Worm (Caenorhabditis elegans): ENCODE data around the gene W05H9.4.

ce11 chrX:6311391-6311790 is 47.9 kb downstream of the W05H9.4 start, which contains the start of gene npr-38:
- TF ChIP-seq ama-1 (optimal IDR thresholded peaks at IDR 0.05) (no peak), scrt-1 (GFP tag; IDR thresholded peaks at IDR 0.05) (no peak), flt-1 (GFP tag; IDR thresholded peaks at IDR 0.05) (no peak), sea-1 (GFP tag; conservative IDR thresholded peaks at IDR 0.05) (no peak), tbx-11 (GFP tag; IDR thresholded peaks at IDR 0.05) (no peak), ceh-13 (GFP tag; optimal IDR thresholded peaks at IDR 0.05) (no peak), F13C5.2 (tag; optimal IDR thresholded peaks at IDR 0.05) (no peak), ceh-36 (tag; optimal IDR thresholded peaks at IDR 0.05) (no peak), pes-1 (GFP tag; IDR thresholded peaks at IDR 0.05) (no peak)

All from whole organism, early embryonic.